Worm (Caenorhabditis elegans) whole organism, mixed stage, embryonic: ENCODE measurements around the gene Y57G11C.43.

Source experiments
- elt-1 ChIP-seq: sonication (generic microtip); optimal IDR thresholded peaks from 2 replicates; lab custom pipeline; 2017; ENCODE audit warnings: missing genetic modification characterization, mild to moderate bottlenecking, missing compliant biosample characterization, antibody characterized with exemption, moderate library complexity, borderline replicate concordance; ENCODE audit not compliant: insufficient read depth
- elt-3 ChIP-seq: fragments of 150-350 bp; optimal IDR thresholded peaks from 2 replicates; lab custom pipeline; 2014; ENCODE audit warnings: missing biosample characterization, missing genetic modification characterization
- mab-5 ChIP-seq: fragments of 150-350 bp; optimal IDR thresholded peaks from 2 replicates; lab custom pipeline; 2014; ENCODE audit warnings: missing biosample characterization, missing genetic modification characterization
- pha-4 ChIP-seq: fragments of 150-350 bp; optimal IDR thresholded peaks from 2 replicates; lab custom pipeline; 2018; ENCODE audit warnings: missing biosample characterization, missing genetic modification reagents, missing genetic modification characterization
- snpc-4 ChIP-seq: fragments of 150-350 bp; optimal IDR thresholded peaks from 2 replicates; lab custom pipeline; 2014; ENCODE audit warnings: missing biosample characterization, missing genetic modification characterization

- TF ChIP-seq pha-4 (tag; lab: Kevin White, UChicago) (no peak), elt-3 (tag; lab: Kevin White, UChicago) (no peak), snpc-4 (tag; lab: Kevin White, UChicago) (no peak), mab-5 (tag; lab: Kevin White, UChicago) (no peak), elt-1 (tag; lab: Kevin White, UChicago) (no peak)
Observed at ce11 chrIV:14770663-14771062, 1.4 kb downstream of the Y57G11C.43 start.
